Fruit fly (Drosophila melanogaster) whole organism, pupa: ENCODE data around the gene Naglu.

Experiments
- CG10348 ChIP-seq: fragments of 200-800 bp; sonication (Bioruptor generic); IDR thresholded peaks from 2 replicates; pipeline ENCODE4 v1.3.6; 2022; ENCODE audit warnings: missing biosample characterization, missing genetic modification characterization
- CG12605 ChIP-seq: fragments of 200-800 bp; sonication (Bioruptor generic); IDR thresholded peaks from 2 replicates; pipeline ENCODE4 v1.3.6; 2022; ENCODE audit warnings: missing biosample characterization, missing genetic modification characterization
- CG13204 ChIP-seq: fragments of 200-800 bp; sonication (Bioruptor generic); optimal IDR thresholded peaks from 2 replicates; lab custom pipeline; 2018; ENCODE audit warnings: missing biosample characterization, mild to moderate bottlenecking, missing genetic modification characterization, moderate library complexity
- CG14655 ChIP-seq: fragments of 200-800 bp; sonication (Bioruptor generic); optimal IDR thresholded peaks from 3 replicates; lab custom pipeline; 2017; ENCODE audit warnings: mild to moderate bottlenecking, missing biosample characterization, missing genetic modification reagents, missing genetic modification characterization
- CG15710 ChIP-seq: fragments of 200-800 bp; sonication (Bioruptor generic); optimal IDR thresholded peaks from 2 replicates; lab custom pipeline; 2018; ENCODE audit warnings: missing biosample characterization, mild to moderate bottlenecking, missing genetic modification characterization, moderate library complexity
- CG17806 ChIP-seq: fragments of 200-800 bp; sonication (Bioruptor generic); optimal IDR thresholded peaks from 2 replicates; lab custom pipeline; 2018; ENCODE audit warnings: missing biosample characterization, mild to moderate bottlenecking, missing genetic modification characterization, moderate library complexity
- CG32121 ChIP-seq: fragments of 200-800 bp; sonication (Bioruptor generic); IDR thresholded peaks from 2 replicates; pipeline ENCODE4 v1.3.6; 2022; ENCODE audit warnings: missing biosample characterization, missing genetic modification characterization
- CG34367 ChIP-seq: fragments of 200-800 bp; sonication (Bioruptor generic); optimal IDR thresholded peaks from 2 replicates; lab custom pipeline; 2018; ENCODE audit warnings: missing biosample characterization, mild to moderate bottlenecking, missing genetic modification characterization
- CG4496 ChIP-seq: fragments of 200-800 bp; sonication (Bioruptor generic); IDR thresholded peaks from 3 replicates; pipeline ENCODE4 v1.3.6; 2022; ENCODE audit warnings: missing biosample characterization, missing genetic modification characterization
- CG8159 ChIP-seq: fragments of 200-800 bp; sonication (Bioruptor generic); optimal IDR thresholded peaks from 3 replicates; lab custom pipeline; 2018; ENCODE audit warnings: missing biosample characterization, mild to moderate bottlenecking, missing genetic modification characterization, moderate library complexity
- CG8301 ChIP-seq: fragments of 200-800 bp; sonication (Bioruptor generic); optimal IDR thresholded peaks from 2 replicates; lab custom pipeline; 2018; ENCODE audit warnings: missing biosample characterization, mild to moderate bottlenecking, missing genetic modification characterization
- CG9948 ChIP-seq: fragments of 200-800 bp; sonication (Bioruptor generic); optimal IDR thresholded peaks from 2 replicates; lab custom pipeline; 2018; ENCODE audit warnings: missing biosample characterization, mild to moderate bottlenecking, missing genetic modification characterization, moderate library complexity
- D1 ChIP-seq: fragments of 200-800 bp; sonication (Bioruptor generic); optimal IDR thresholded peaks from 2 replicates; lab custom pipeline; 2018; ENCODE audit warnings: missing biosample characterization, mild to moderate bottlenecking, missing genetic modification characterization, moderate library complexity
- EcR ChIP-seq: fragments of 200-800 bp; sonication (Bioruptor generic); optimal IDR thresholded peaks from 3 replicates; lab custom pipeline; 2019; ENCODE audit warnings: missing biosample characterization, missing genetic modification characterization, mild to moderate bottlenecking, moderate library complexity, missing genetic modification reagents
- Ets98B ChIP-seq: fragments of 200-800 bp; sonication (Bioruptor generic); IDR thresholded peaks from 2 replicates; pipeline ENCODE4 v1.3.6; 2022; ENCODE audit warnings: missing biosample characterization, missing genetic modification characterization
- Pif1A ChIP-seq: fragments of 200-800 bp; sonication (Bioruptor generic); optimal IDR thresholded peaks from 3 replicates; lab custom pipeline; 2016; ENCODE audit warnings: missing biosample characterization, missing genetic modification characterization
- Pif1B ChIP-seq: fragments of 200-800 bp; sonication (Bioruptor generic); optimal IDR thresholded peaks from 3 replicates; lab custom pipeline; 2016; ENCODE audit warnings: missing biosample characterization, missing genetic modification characterization
- Snoo ChIP-seq: fragments of 200-800 bp; sonication (Bioruptor generic); optimal IDR thresholded peaks from 3 replicates; lab custom pipeline; 2017; ENCODE audit warnings: missing biosample characterization, mild to moderate bottlenecking, missing genetic modification characterization, inconsistent platforms
- fd96Ca ChIP-seq: fragments of 200-800 bp; sonication (Bioruptor generic); IDR thresholded peaks from 3 replicates; pipeline ENCODE4 v1.3.6; 2022; ENCODE audit warnings: missing biosample characterization, missing genetic modification characterization
- gl ChIP-seq: fragments of 200-800 bp; sonication (Bioruptor generic); optimal IDR thresholded peaks from 2 replicates; lab custom pipeline; 2018; ENCODE audit warnings: missing biosample characterization, mild to moderate bottlenecking, missing genetic modification characterization
- rn ChIP-seq: fragments of 200-800 bp; sonication (Bioruptor generic); IDR thresholded peaks from 2 replicates; pipeline ENCODE4 v1.3.6; 2022; ENCODE audit warnings: missing biosample characterization, missing genetic modification characterization

Gene Naglu

dm6 chr2L:8398721-8399120 is 12.9 kb downstream of the Naglu start, which contains the start of gene CG13386:
Gene CG13386, plus strand, starts transcription at chr2L:8399021.
- TF ChIP-seq gl, result no peak
- no peak for TF ChIP-seq CG32121 (GFP tag; lab: Robert Waterston, UW)
- no peak for TF ChIP-seq CG8159 (tag; lab: Kevin White, UChicago)
- TF ChIP-seq CG9948 (tag; lab: Kevin White, UChicago), result no peak
- TF ChIP-seq Pif1B (GFP tag; lab: Kevin White, UChicago), result no peak
- TF ChIP-seq CG17806 (tag; lab: Kevin White, UChicago), result no peak
- no peak for TF ChIP-seq CG8301 (tag; lab: Kevin White, UChicago)
- TF ChIP-seq EcR (GFP tag; lab: Kevin White, UChicago), result no peak
- no peak for TF ChIP-seq CG15710
- no peak for TF ChIP-seq CG12605 (GFP tag; lab: Robert Waterston, UW)
- TF ChIP-seq CG14655 (GFP tag; lab: Kevin White, UChicago), result no peak
- TF ChIP-seq Pif1A (GFP tag; lab: Kevin White, UChicago), result no peak
- no peak for TF ChIP-seq rn (GFP tag; lab: Robert Waterston, UW)
- no peak for TF ChIP-seq CG34367
- no peak for TF ChIP-seq CG4496 (GFP tag; lab: Robert Waterston, UW)
- no peak for TF ChIP-seq Snoo (tag; lab: Kevin White, UChicago)
- TF ChIP-seq, all 21 proteins: peak for 0

- TF ChIP-seq CG10348 (GFP tag; lab: Robert Waterston, UW) (no peak), rn (GFP tag; lab: Robert Waterston, UW) (no peak), CG4496 (GFP tag; lab: Robert Waterston, UW) (no peak), CG8301 (tag; lab: Kevin White, UChicago) (no peak), CG13204 (GFP tag; lab: Kevin White, UChicago) (no peak), CG14655 (GFP tag; lab: Kevin White, UChicago) (no peak), fd96Ca (GFP tag; lab: Robert Waterston, UW) (no peak), CG32121 (GFP tag; lab: Robert Waterston, UW) (no peak), CG17806 (tag; lab: Kevin White, UChicago) (no peak)
Observed at dm6 chr2L:8395996-8396699, 15.5 kb downstream of the Naglu start, which contains the start of the genes Peritrophin-15a and CG13385. Gene Peritrophin-15a, minus strand, starts transcription at chr2L:8396096. Gene CG13385, plus strand, starts transcription at chr2L:8396649.

dm6 chr2L:8394840-8395239 is 16.8 kb downstream of the Naglu start, which contains the start of gene Peritrophin-15b:
Gene Peritrophin-15b, minus strand, starts transcription at chr2L:8394940.
- TF ChIP-seq CG34367 (no peak), Snoo (tag; lab: Kevin White, UChicago) (no peak), D1 (no peak), Ets98B (GFP tag; lab: Robert Waterston, UW) (no peak), Pif1B (GFP tag; lab: Kevin White, UChicago) (no peak), CG13204 (GFP tag; lab: Kevin White, UChicago) (no peak), CG12605 (GFP tag; lab: Robert Waterston, UW) (no peak), CG10348 (GFP tag; lab: Robert Waterston, UW) (no peak), CG4496 (GFP tag; lab: Robert Waterston, UW) (no peak), CG14655 (GFP tag; lab: Kevin White, UChicago) (no peak)
- TF ChIP-seq, all 21 proteins: peak for 0

- TF ChIP-seq EcR (GFP tag; lab: Kevin White, UChicago) (no peak), CG34367 (no peak), CG17806 (tag; lab: Kevin White, UChicago) (no peak), CG12605 (GFP tag; lab: Robert Waterston, UW) (no peak), CG14655 (GFP tag; lab: Kevin White, UChicago) (no peak), D1 (no peak), CG8159 (tag; lab: Kevin White, UChicago) (no peak), CG32121 (GFP tag; lab: Robert Waterston, UW) (no peak), CG8301 (tag; lab: Kevin White, UChicago) (no peak), CG13204 (GFP tag; lab: Kevin White, UChicago) (no peak), CG9948 (tag; lab: Kevin White, UChicago) (no peak), CG15710 (no peak)
Observed at dm6 chr2L:8394180-8394579, 17.5 kb downstream of the Naglu start, which contains the start of gene lectin-29Ca. Gene lectin-29Ca, minus strand, starts transcription at chr2L:8394280.

dm6 chr2L:8393122-8393521 is 18.5 kb downstream of the Naglu start, which contains the start of gene Acp29AB:
Gene Acp29AB, minus strand, starts transcription at chr2L:8393222.
- no peak for TF ChIP-seq CG13204 (GFP tag; lab: Kevin White, UChicago)
- TF ChIP-seq gl, result no peak
- no peak for TF ChIP-seq fd96Ca (GFP tag; lab: Robert Waterston, UW)
- no peak for TF ChIP-seq CG8301 (tag; lab: Kevin White, UChicago)
- TF ChIP-seq EcR (GFP tag; lab: Kevin White, UChicago), result no peak
- TF ChIP-seq CG4496 (GFP tag; lab: Robert Waterston, UW), result no peak
- no peak for TF ChIP-seq D1
- no peak for TF ChIP-seq rn (GFP tag; lab: Robert Waterston, UW)
- no peak for TF ChIP-seq Snoo (tag; lab: Kevin White, UChicago)

dm6 chr2L:8392298-8392697 is 19.4 kb downstream of the Naglu start, which contains the start of gene CG42820:
Gene CG42820, minus strand, starts transcription at chr2L:8392398.
- no peak for TF ChIP-seq fd96Ca (GFP tag; lab: Robert Waterston, UW)
- no peak for TF ChIP-seq Pif1B (GFP tag; lab: Kevin White, UChicago)
- no peak for TF ChIP-seq CG13204 (GFP tag; lab: Kevin White, UChicago)
- TF ChIP-seq gl, result no peak
- no peak for TF ChIP-seq CG10348 (GFP tag; lab: Robert Waterston, UW)
- TF ChIP-seq CG15710, result no peak
- TF ChIP-seq CG32121 (GFP tag; lab: Robert Waterston, UW), result no peak
- no peak for TF ChIP-seq EcR (GFP tag; lab: Kevin White, UChicago)
- no peak for TF ChIP-seq CG12605 (GFP tag; lab: Robert Waterston, UW)
- TF ChIP-seq Snoo (tag; lab: Kevin White, UChicago), result no peak
- TF ChIP-seq CG17806 (tag; lab: Kevin White, UChicago), result no peak
- TF ChIP-seq CG34367, result no peak
- TF ChIP-seq Pif1A (GFP tag; lab: Kevin White, UChicago), result no peak
- TF ChIP-seq CG9948 (tag; lab: Kevin White, UChicago), result no peak
- TF ChIP-seq, all 21 proteins: peak for 0
